Worm (Caenorhabditis elegans): Measurements from ENCODE around the gene his-38.

The his-38 gene

DNA sequence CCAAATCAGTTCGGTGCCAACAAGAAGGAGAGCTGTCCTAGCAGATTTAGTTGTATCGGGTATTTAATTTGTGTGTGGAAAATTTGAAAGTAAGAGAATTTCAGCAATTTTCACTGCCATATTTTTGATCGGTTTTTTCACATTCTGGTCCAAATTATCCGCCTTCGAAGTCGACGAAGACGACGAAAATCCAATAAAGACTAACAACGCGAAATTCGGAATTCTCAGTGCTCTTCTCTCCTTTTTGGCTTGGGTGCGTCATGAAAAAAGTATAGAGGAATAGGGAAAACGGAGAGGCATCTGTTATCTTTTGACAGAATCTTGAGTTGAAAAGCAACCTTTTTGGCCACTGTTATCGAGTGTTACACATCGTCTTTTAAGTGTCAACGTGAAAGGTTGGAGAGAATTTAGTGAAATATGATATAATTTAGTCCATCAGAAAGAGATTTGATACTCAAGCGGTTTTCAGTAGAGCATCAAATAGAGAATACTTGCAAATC lies 18.4 kb upstream of the his-38 start:
- TF ChIP-seq snpc-1.3 (tag; optimal IDR thresholded peaks at IDR 0.05; ENCODE audit: insufficient read depth) (no peak), cebp-1 (GFP tag; IDR thresholded peaks at IDR 0.05) (no peak), cebp-1 (tag; optimal IDR thresholded peaks at IDR 0.05) (no peak), ets-4 (GFP tag; optimal IDR thresholded peaks at IDR 0.05) (no peak), madf-6 (GFP tag; IDR thresholded peaks at IDR 0.05) (no peak), him-1 (tag; optimal IDR thresholded peaks at IDR 0.05) (no peak), B0336.3 (GFP tag; IDR thresholded peaks at IDR 0.05) (no peak), rcor-1 (GFP tag; IDR thresholded peaks at IDR 0.05) (no peak), T26A5.8 (tag; optimal IDR thresholded peaks at IDR 0.05) (no peak), ccch-3 (GFP tag; optimal IDR thresholded peaks at IDR 0.05) (no peak)

DNA sequence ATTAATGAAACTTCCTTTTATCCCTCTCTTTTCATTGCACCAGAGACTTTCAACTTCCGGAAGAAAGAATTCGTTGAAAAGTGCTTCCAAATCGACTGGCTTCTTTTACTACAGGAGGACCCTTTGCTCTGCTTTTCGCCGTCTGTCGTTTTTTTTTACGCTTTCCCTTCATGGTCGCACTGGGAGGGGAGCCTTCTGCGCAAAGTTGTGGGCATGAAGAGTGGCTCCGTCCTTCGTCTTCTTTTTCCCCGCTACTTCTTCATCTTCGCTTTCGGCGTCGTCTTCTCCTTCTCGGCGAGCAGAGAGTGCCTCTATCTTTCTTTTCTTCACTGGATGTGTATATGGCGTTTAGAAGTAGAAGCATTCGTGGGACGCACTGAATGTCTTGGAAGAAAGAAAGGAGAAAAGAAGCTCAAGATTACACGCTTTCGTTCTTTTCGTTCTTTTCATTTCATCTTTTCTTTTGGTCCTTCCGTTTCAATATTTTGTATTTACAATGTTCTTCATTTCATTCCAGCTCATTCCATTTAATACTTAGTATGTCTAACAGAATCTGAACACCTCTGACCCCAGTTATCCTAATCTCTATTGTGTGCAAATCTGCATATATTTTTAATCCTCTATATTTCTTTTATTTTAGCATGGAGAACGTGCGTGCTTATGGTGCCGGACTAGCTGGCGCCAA lies 17.4 kb upstream of the his-38 start, which contains the start of gene sng-1:
Gene sng-1, plus strand, starts transcription at position 635 of the 685 bp plus-strand sequence.
- no peak for TF ChIP-seq xnd-1 (tag; optimal IDR thresholded peaks at IDR 0.05)
- peak; percentile 26 for TF ChIP-seq K12H6.12 (tag; optimal IDR thresholded peaks at IDR 0.05)

DNA sequence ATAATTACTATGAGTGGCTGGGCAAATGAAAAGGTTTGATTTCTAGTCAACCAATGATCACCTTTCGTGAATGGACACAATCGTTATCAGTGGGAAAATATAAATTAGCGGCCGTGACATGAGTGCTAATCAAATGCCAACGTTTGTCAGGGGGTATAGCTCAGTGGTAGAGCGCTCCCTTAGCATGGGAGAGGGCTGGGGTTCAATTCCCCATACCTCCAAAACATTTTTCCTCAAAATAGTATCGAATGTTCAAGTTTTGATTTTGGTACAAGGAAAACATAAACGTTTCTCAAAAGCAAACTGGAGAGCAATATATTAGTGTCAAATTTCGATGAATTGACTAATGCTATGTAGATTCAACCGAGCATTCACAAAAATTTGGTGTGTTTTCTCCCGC lies 13.9 kb upstream of the his-38 start:
- TF ChIP-seq madf-8 (GFP tag; conservative IDR thresholded peaks at IDR 0.05) (no peak), F57C9.4 (tag; optimal IDR thresholded peaks at IDR 0.05) (no peak), lin-35 (GFP tag; optimal IDR thresholded peaks at IDR 0.05) (peak in 1 of 3 experiments; percentile 2), gei-17 (GFP tag; optimal IDR thresholded peaks at IDR 0.05) (no peak), ceh-40 (GFP tag; IDR thresholded peaks at IDR 0.05) (peak; percentile 88), B0035.1 (tag; optimal IDR thresholded peaks at IDR 0.05) (peak; percentile 29), rpc-1 (optimal IDR thresholded peaks at IDR 0.05) (peak; percentile 87), rpc-1 (tag; optimal IDR thresholded peaks at IDR 0.05) (peak; percentile 88), snpc-1.1 (tag; optimal IDR thresholded peaks at IDR 0.05; ENCODE audit: insufficient read depth) (peak; percentile 82), F55B11.4 (tag; optimal IDR thresholded peaks at IDR 0.05; ENCODE audit: borderline replicate concordance, insufficient read depth) (no peak), attf-6 (GFP tag; IDR thresholded peaks at IDR 0.05) (0 out of 2 replicates have a peak, but pooled peaks have one; percentile 47), hmg-1.2 (GFP tag; IDR thresholded peaks at IDR 0.05) (peak; percentile 71), egrh-3 (GFP tag; IDR thresholded peaks at IDR 0.05) (no peak), rcor-1 (GFP tag; IDR thresholded peaks at IDR 0.05) (peak; percentile 60), C06A6.2 (GFP tag; conservative IDR thresholded peaks at IDR 0.05) (no peak), snpc-4 (GFP tag; optimal IDR thresholded peaks at IDR 0.05) (peak; percentile 77), snpc-4 (tag; optimal IDR thresholded peaks at IDR 0.05) (peak in 3 of 4 experiments; percentile 62 to 80 (median 79)), him-1 (tag; optimal IDR thresholded peaks at IDR 0.05) (peak; percentile 80), snpc-3.4 (tag; optimal IDR thresholded peaks at IDR 0.05) (peak; percentile 83), nhr-179 (tag; optimal IDR thresholded peaks at IDR 0.05) (peak; percentile 63), fkh-3 (tag; optimal IDR thresholded peaks at IDR 0.05) (peak; percentile 14), pha-4 (tag; optimal IDR thresholded peaks at IDR 0.05) (no peak), ZK185.1 (tag; optimal IDR thresholded peaks at IDR 0.05; ENCODE audit: poor library complexity, severe bottlenecking) (peak; percentile 32), ztf-26 (tag; optimal IDR thresholded peaks at IDR 0.05) (peak; percentile 50), athp-1 (tag; optimal IDR thresholded peaks at IDR 0.05) (peak; percentile 60), ztf-22 (GFP tag; optimal IDR thresholded peaks at IDR 0.05) (peak; percentile 21), pbrm-1 (GFP tag; IDR thresholded peaks at IDR 0.05) (peak; percentile 78), F23B12.7 (tag; optimal IDR thresholded peaks at IDR 0.05; ENCODE audit: insufficient read depth) (peak; percentile 46), K12H6.12 (tag; optimal IDR thresholded peaks at IDR 0.05) (peak; percentile 0), mel-28 (tag; optimal IDR thresholded peaks at IDR 0.05; ENCODE audit: borderline replicate concordance) (no peak), D2030.7 (GFP tag; IDR thresholded peaks at IDR 0.05) (no peak; the same call in 1 of the 2 replicates), egl-18 (GFP tag; IDR thresholded peaks at IDR 0.05) (no peak), snpc-1.3 (tag; optimal IDR thresholded peaks at IDR 0.05; ENCODE audit: insufficient read depth) (peak; percentile 72), C17E4.6 (GFP tag; IDR thresholded peaks at IDR 0.05) (no peak), ccch-3 (GFP tag; optimal IDR thresholded peaks at IDR 0.05) (no peak), attf-5 (GFP tag; optimal IDR thresholded peaks at IDR 0.05) (peak; percentile 44)
